Worm (Caenorhabditis elegans): ENCODE measurements around the gene nhr-175.

- TF ChIP-seq ceh-43 (GFP tag; optimal IDR thresholded peaks at IDR 0.05) (no peak), elt-3 (tag; optimal IDR thresholded peaks at IDR 0.05) (no peak), sptf-1 (tag; optimal IDR thresholded peaks at IDR 0.05) (no peak), lsy-2 (tag; optimal IDR thresholded peaks at IDR 0.05) (no peak), mep-1 (tag; optimal IDR thresholded peaks at IDR 0.05) (no peak), unc-62 (GFP tag; optimal IDR thresholded peaks at IDR 0.05) (no peak)
Measured at ce11 chrV:13856376-13856775, 10.1 kb upstream of the nhr-175 start, which contains the start of gene srx-134.

All from whole organism, mixed stage, embryonic.